Worm (Caenorhabditis elegans) whole organism, L4 larva: Measurements from ENCODE around the gene nhr-122.
"Not testable (repeated sequence)": the region's sequence is repeated elsewhere in the genome, so short reads cannot be mapped to it uniquely, and the experiment has no call there.

ENCODE experiments used
- D1046.2 ChIP-seq: fragments of 200-800 bp; sonication (Bioruptor generic); IDR thresholded peaks from 2 replicates; pipeline ENCODE4 v1.3.6; 2022; ENCODE audit warnings: missing genetic modification characterization, missing compliant biosample characterization
- F10B5.3 ChIP-seq: sonication (generic microtip); optimal IDR thresholded peaks from 2 replicates; lab custom pipeline; 2016; ENCODE audit warnings: mild to moderate bottlenecking, missing genetic modification characterization, missing compliant biosample characterization
- F37D6.2 ChIP-seq: sonication (generic microtip); optimal IDR thresholded peaks from 2 replicates; lab custom pipeline; 2016; ENCODE audit warnings: mild to moderate bottlenecking, missing genetic modification characterization, missing compliant biosample characterization
- T20F7.1 ChIP-seq: fragments of 200-800 bp; sonication (Bioruptor generic); optimal IDR thresholded peaks from 2 replicates; lab custom pipeline; 2018; ENCODE audit warnings: mild to moderate bottlenecking, missing genetic modification characterization, missing compliant biosample characterization
- aha-1 ChIP-seq: fragments of 150-350 bp; peaks from one replicate; lab custom pipeline; 2014; ENCODE audit warnings: missing biosample characterization, missing genetic modification characterization
- ama-1 ChIP-seq: fragments of 150-350 bp; optimal IDR thresholded peaks from 2 replicates; lab custom pipeline; 2014; ENCODE audit warnings: inconsistent platforms, mixed read lengths
- ceh-28 ChIP-seq: fragments of 150-350 bp; optimal IDR thresholded peaks from 2 replicates; lab custom pipeline; 2014; ENCODE audit warnings: missing biosample characterization, missing genetic modification reagents, missing genetic modification characterization
- cey-2 ChIP-seq: sonication (generic microtip); optimal IDR thresholded peaks from 3 replicates; lab custom pipeline; 2017; ENCODE audit warnings: missing genetic modification characterization, mild to moderate bottlenecking, missing compliant biosample characterization, antibody characterized with exemption, borderline replicate concordance; ENCODE audit not compliant: insufficient read depth
- daf-12 ChIP-seq: fragments of 150-350 bp; optimal IDR thresholded peaks from 2 replicates; lab custom pipeline; 2014; ENCODE audit warnings: missing biosample characterization, missing genetic modification reagents, missing genetic modification characterization
- daf-16 ChIP-seq, 3 experiments: sonication (generic microtip); optimal IDR thresholded peaks; 2 replicates each; lab custom pipeline; 2016 to 2017; ENCODE audit warnings: missing genetic modification characterization in 3 of 3, missing genetic modification reagents in 3 of 3, mild to moderate bottlenecking in 2 of 3, missing compliant biosample characterization in 2 of 3, missing biosample characterization in 1 of 3, moderate library complexity in 1 of 3
- duxl-1 ChIP-seq: sonication (generic microtip); optimal IDR thresholded peaks from 2 replicates; lab custom pipeline; 2016; ENCODE audit warnings: mild to moderate bottlenecking, missing genetic modification characterization, moderate library complexity, missing compliant biosample characterization; ENCODE audit not compliant: poor library complexity
- dve-1 ChIP-seq: sonication (generic microtip); optimal IDR thresholded peaks from 2 replicates; lab custom pipeline; 2017; ENCODE audit warnings: antibody characterized with exemption, mild to moderate bottlenecking, missing genetic modification characterization, missing compliant biosample characterization; ENCODE audit not compliant: insufficient read depth
- egl-27 ChIP-seq: sonication (generic microtip); optimal IDR thresholded peaks from 3 replicates; lab custom pipeline; 2017; ENCODE audit warnings: missing biosample characterization, missing genetic modification reagents, missing genetic modification characterization
- egl-43 ChIP-seq: fragments of 200-800 bp; sonication (Bioruptor generic); IDR thresholded peaks from 2 replicates; pipeline ENCODE4 v1.3.6; 2022; ENCODE audit warnings: missing genetic modification reagents, missing genetic modification characterization, missing compliant biosample characterization
- hlh-11 ChIP-seq: fragments of 200-800 bp; sonication (Bioruptor generic); optimal IDR thresholded peaks from 2 replicates; lab custom pipeline; 2018; ENCODE audit warnings: mild to moderate bottlenecking, missing genetic modification characterization, missing compliant biosample characterization
- hlh-30 ChIP-seq: sonication (generic microtip); optimal IDR thresholded peaks from 2 replicates; lab custom pipeline; 2017; ENCODE audit warnings: antibody characterized with exemption, mild to moderate bottlenecking, missing genetic modification characterization, missing compliant biosample characterization; ENCODE audit not compliant: insufficient read depth
- hmg-1.1 ChIP-seq: fragments of 200-800 bp; sonication (Bioruptor generic); IDR thresholded peaks from 2 replicates; pipeline ENCODE4 v1.3.6; 2022; ENCODE audit warnings: missing genetic modification reagents, missing genetic modification characterization, missing compliant biosample characterization
- lin-13 ChIP-seq: fragments of 150-350 bp; optimal IDR thresholded peaks from 2 replicates; lab custom pipeline; 2014; ENCODE audit warnings: missing biosample characterization, missing genetic modification reagents, missing genetic modification characterization
- lin-15B ChIP-seq: fragments of 150-350 bp; sonication (generic microtip); optimal IDR thresholded peaks from 3 replicates; lab custom pipeline; 2014; ENCODE audit warnings: missing biosample characterization, missing genetic modification characterization
- lin-38 ChIP-seq: fragments of 200-800 bp; sonication (Bioruptor generic); IDR thresholded peaks from 2 replicates; pipeline ENCODE4 v1.3.6; 2022; ENCODE audit warnings: missing genetic modification reagents, missing genetic modification characterization, missing compliant biosample characterization
- mes-2 ChIP-seq: sonication (generic microtip); optimal IDR thresholded peaks from 2 replicates; lab custom pipeline; 2016; ENCODE audit warnings: missing genotype, mild to moderate bottlenecking, missing genetic modification characterization, missing compliant biosample characterization; ENCODE audit not compliant: poor library complexity, severe bottlenecking
- nhr-11 ChIP-seq: fragments of 150-350 bp; optimal IDR thresholded peaks from 2 replicates; lab custom pipeline; 2014; ENCODE audit warnings: missing biosample characterization, missing genetic modification characterization
- nhr-28 ChIP-seq: fragments of 150-350 bp; optimal IDR thresholded peaks from 2 replicates; lab custom pipeline; 2014; ENCODE audit warnings: missing biosample characterization, missing genetic modification characterization
- nhr-42 ChIP-seq: fragments of 200-800 bp; sonication (Bioruptor generic); IDR thresholded peaks from 2 replicates; pipeline ENCODE4 v1.3.6; 2022; ENCODE audit warnings: missing genetic modification characterization, missing compliant biosample characterization
- nhr-48 ChIP-seq: sonication (generic microtip); optimal IDR thresholded peaks from 2 replicates; lab custom pipeline; 2016; ENCODE audit warnings: mild to moderate bottlenecking, missing genetic modification characterization, missing compliant biosample characterization
- nhr-76 ChIP-seq: fragments of 150-350 bp; optimal IDR thresholded peaks from 2 replicates; lab custom pipeline; 2014; ENCODE audit warnings: missing biosample characterization, missing genetic modification characterization
- nhr-77 ChIP-seq: fragments of 150-350 bp; optimal IDR thresholded peaks from 2 replicates; lab custom pipeline; 2014; ENCODE audit warnings: missing biosample characterization, missing genetic modification characterization
- pha-4 ChIP-seq, 2 experiments: fragments of 150-350 bp in 1 of 2; fragments of 200-800 bp in 1 of 2; sonication (Bioruptor generic) in 1 of 2; IDR thresholded peaks in 1 of 2; optimal IDR thresholded peaks in 1 of 2; 2 replicates each; pipeline versions ENCODE4 v1.3.6 to Lab custom; 2014 to 2022; ENCODE audit warnings: missing genetic modification characterization in 2 of 2, missing genetic modification reagents in 2 of 2, missing biosample characterization in 1 of 2, missing compliant biosample characterization in 1 of 2
- pqm-1 ChIP-seq: sonication (generic microtip); optimal IDR thresholded peaks from 2 replicates; lab custom pipeline; 2017; ENCODE audit warnings: missing biosample characterization, missing genetic modification characterization
- sdz-12 ChIP-seq: fragments of 200-800 bp; sonication (Bioruptor generic); optimal IDR thresholded peaks from 2 replicates; lab custom pipeline; 2018; ENCODE audit warnings: mild to moderate bottlenecking, missing genetic modification characterization, missing compliant biosample characterization
- unc-39 ChIP-seq: sonication (generic microtip); optimal IDR thresholded peaks from 2 replicates; lab custom pipeline; 2017; ENCODE audit warnings: missing biosample characterization, missing genetic modification characterization
- unc-62 ChIP-seq, 3 experiments: fragments of 150-350 bp in 1 of 3; sonication (generic microtip); optimal IDR thresholded peaks in 2 of 3; peaks in 1 of 3; 1 replicate in 1 of 3; 2 replicates in 2 of 3; lab custom pipeline; 2014 to 2017; ENCODE audit warnings: missing biosample characterization in 3 of 3, missing genetic modification characterization in 3 of 3, missing genetic modification reagents in 3 of 3, missing genotype in 1 of 3
- vab-7 ChIP-seq: fragments of 200-800 bp; sonication (Bioruptor generic); IDR thresholded peaks from 2 replicates; pipeline ENCODE4 v1.3.6; 2022; ENCODE audit warnings: missing genetic modification reagents, missing genetic modification characterization, missing compliant biosample characterization
- zip-2 ChIP-seq: fragments of 150-350 bp; optimal IDR thresholded peaks from 2 replicates; lab custom pipeline; 2014; ENCODE audit warnings: missing biosample characterization, missing genetic modification characterization
- ztf-11 ChIP-seq: fragments of 150-350 bp; optimal IDR thresholded peaks from 2 replicates; lab custom pipeline; 2014; ENCODE audit warnings: missing biosample characterization, missing genetic modification characterization

nhr-122 gene

ce11 chrIV:1602936-1603457 lies 10.7 kb upstream of the nhr-122 start:
- TF ChIP-seq ama-1 (lab: Kevin White, UChicago) (no peak), ceh-28 (peak; percentile 87), lin-15B (tag; lab: Kevin White, UChicago) (no peak), lin-38 (GFP tag; lab: Robert Waterston, UW) (no peak), aha-1 (peak; percentile 95)
- TF ChIP-seq, all 104 proteins: peak for 2

ce11 chrIV:1605276-1605762 lies 8.4 kb upstream of the nhr-122 start, which contains the start of gene Y41D4B.11:
Y41D4B.11 (plus strand) TSS chrIV:1605712.
- TF ChIP-seq nhr-42 (GFP tag; lab: Robert Waterston, UW) (no peak), daf-12 (tag; lab: Kevin White, UChicago) (no peak), pqm-1 (no peak), unc-62 (GFP tag; optimal IDR thresholded peaks at IDR 0.05 in 1 of 2; lab: Kevin White, UChicago) (peak in 1 of 2 experiments; percentile 91), unc-62 (tag; optimal IDR thresholded peaks at IDR 0.05; lab: Kevin White, UChicago) (no peak), daf-16 (GFP tag; optimal IDR thresholded peaks at IDR 0.05; lab: Kevin White, UChicago) (no peak), daf-16 (tag; optimal IDR thresholded peaks at IDR 0.05; lab: Kevin White, UChicago) (no peak), T20F7.1 (GFP tag; lab: Kevin White, UChicago) (no peak), unc-39 (tag; lab: Kevin White, UChicago) (no peak)
- TF ChIP-seq, all 104 proteins: peak for 1

ce11 chrIV:1609973-1610372 lies 3.7 kb upstream of the nhr-122 start, which contains the start of gene dsl-3:
dsl-3 (plus strand) TSS chrIV:1610273.
- TF ChIP-seq ceh-28, nhr-11, mes-2: not testable (repeated sequence)
- TF ChIP-seq, all 104 proteins: peak for 0; not testable (repeated sequence) for 104

- TF ChIP-seq vab-7 (GFP tag; lab: Robert Waterston, UW) (no peak), nhr-42 (GFP tag; lab: Robert Waterston, UW) (no peak), zip-2 (tag; lab: Kevin White, UChicago) (no peak), ztf-11 (no peak), pqm-1 (no peak), ama-1 (lab: Kevin White, UChicago) (no peak), egl-27 (tag; lab: Kevin White, UChicago) (no peak), hlh-11 (tag; lab: Kevin White, UChicago) (peak; percentile 8), hmg-1.1 (no peak), F37D6.2 (tag; lab: Kevin White, UChicago) (no peak), sdz-12 (GFP tag; lab: Kevin White, UChicago) (no peak), daf-16 (GFP tag; optimal IDR thresholded peaks at IDR 0.05; lab: Kevin White, UChicago) (no peak), daf-16 (tag; optimal IDR thresholded peaks at IDR 0.05; lab: Kevin White, UChicago) (peak; percentile 89), egl-43 (GFP tag; lab: Robert Waterston, UW) (no peak), D1046.2 (GFP tag; lab: Robert Waterston, UW) (no peak), nhr-77 (tag; lab: Kevin White, UChicago) (no peak), mes-2 (peak; percentile 29), ceh-28 (peak; percentile 91), dve-1 (tag; lab: Kevin White, UChicago) (peak; percentile 53), aha-1 (peak; percentile 47), duxl-1 (tag; lab: Kevin White, UChicago) (no peak), hlh-30 (tag; lab: Kevin White, UChicago) (peak; percentile 37), pha-4 (GFP tag; IDR thresholded peaks at IDR 0.05; lab: Robert Waterston, UW) (no peak), pha-4 (tag; optimal IDR thresholded peaks at IDR 0.05; lab: Kevin White, UChicago) (no peak), nhr-48 (no peak), F10B5.3 (no peak), lin-13 (no peak), nhr-28 (tag; lab: Kevin White, UChicago) (peak; percentile 99), nhr-76 (no peak), cey-2 (no peak)
Observed at ce11 chrIV:1619519-1620311, 6.0 kb downstream of the nhr-122 start, which contains the start of gene nhr-92. nhr-92 (plus strand) TSS chrIV:1620094.
